Worm (Caenorhabditis elegans): ENCODE data around the gene scvp-1.

Gene scvp-1

DNA sequence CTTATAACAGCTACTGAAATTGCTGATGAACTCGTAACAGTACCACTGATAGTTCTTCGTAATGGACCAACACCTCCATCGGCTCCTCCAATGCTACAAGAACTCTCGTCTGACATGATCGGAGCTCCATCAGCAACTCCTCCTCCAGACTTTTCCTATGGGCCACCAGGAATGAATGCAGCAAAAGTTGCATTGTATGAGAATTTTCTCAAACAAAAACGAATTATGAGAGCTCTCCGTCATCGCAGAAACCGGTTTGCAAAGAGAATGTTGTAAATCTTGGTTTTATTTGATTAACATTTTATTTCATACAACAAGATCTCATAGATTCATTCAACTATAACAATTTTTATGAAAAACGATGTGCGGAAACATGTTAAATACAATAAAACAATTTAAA, 43.5 kb downstream of the scvp-1 start:
- TF ChIP-seq pes-1 (GFP tag; IDR thresholded peaks at IDR 0.05) (no peak), aly-1 (tag; optimal IDR thresholded peaks at IDR 0.05) (no peak), tbx-37 (GFP tag; conservative IDR thresholded peaks at IDR 0.05) (no peak), tbx-11 (GFP tag; IDR thresholded peaks at IDR 0.05) (no peak), sea-1 (GFP tag; conservative IDR thresholded peaks at IDR 0.05) (no peak), B0310.2 (tag; optimal IDR thresholded peaks at IDR 0.05) (no peak), hmg-4 (GFP tag; optimal IDR thresholded peaks at IDR 0.05) (no peak), flt-1 (GFP tag; IDR thresholded peaks at IDR 0.05) (no peak), scrt-1 (GFP tag; IDR thresholded peaks at IDR 0.05) (no peak), hnd-1 (tag; optimal IDR thresholded peaks at IDR 0.05) (no peak), ets-7 (tag; optimal IDR thresholded peaks at IDR 0.05) (no peak), ceh-13 (GFP tag; optimal IDR thresholded peaks at IDR 0.05) (no peak), ceh-36 (tag; optimal IDR thresholded peaks at IDR 0.05) (no peak), F13C5.2 (tag; optimal IDR thresholded peaks at IDR 0.05) (no peak), ama-1 (optimal IDR thresholded peaks at IDR 0.05) (no peak)

DNA sequence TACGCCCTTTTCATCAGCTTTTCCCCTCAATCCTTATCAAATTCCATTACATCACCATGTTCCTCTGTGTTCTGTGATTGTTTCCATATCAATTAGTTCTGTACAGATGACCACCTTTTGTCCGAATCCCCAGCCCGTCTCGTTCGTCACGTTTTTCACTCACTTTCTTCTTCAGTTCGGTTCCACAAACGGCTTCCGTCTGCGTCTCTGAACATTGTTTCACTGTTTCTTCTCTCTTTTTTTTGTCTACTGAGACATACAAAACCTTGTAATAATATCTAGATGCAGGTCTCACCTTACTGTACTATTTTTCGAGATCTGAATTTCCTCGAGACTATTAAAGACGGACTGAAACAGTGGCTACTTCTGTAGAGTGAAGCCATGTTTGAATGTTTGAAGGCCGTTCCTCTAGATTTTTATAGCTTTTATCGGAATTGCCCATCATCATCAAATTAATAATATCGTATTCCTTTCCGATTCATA, 44.6 kb downstream of the scvp-1 start, which contains the start of gene F32D8.3:
Gene F32D8.3, plus strand, starts transcription at position 433 of the 483 bp plus-strand sequence.
- no peak for TF ChIP-seq hnd-1 (tag; optimal IDR thresholded peaks at IDR 0.05)
- TF ChIP-seq ama-1 (optimal IDR thresholded peaks at IDR 0.05) = no peak

DNA sequence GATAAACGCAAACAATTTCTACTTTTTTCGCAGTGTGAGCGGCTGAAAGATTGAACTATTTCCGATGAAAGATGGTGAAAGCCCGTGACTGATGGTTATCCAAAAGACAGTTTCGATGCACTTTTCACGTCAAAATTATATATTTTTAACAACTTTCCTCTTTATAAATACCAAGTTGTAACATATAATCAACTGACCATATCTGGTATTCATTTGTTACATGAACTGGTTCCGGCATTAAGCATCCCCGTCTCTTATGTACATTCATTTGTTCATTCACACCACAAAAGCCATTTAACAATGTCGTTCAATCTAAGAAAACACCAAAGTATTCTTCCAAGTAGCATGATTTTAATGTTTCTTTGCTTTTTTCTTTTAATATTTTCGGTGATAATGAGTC, 47.6 kb downstream of the scvp-1 start, which contains the start of gene F32D8.2:
Gene F32D8.2, plus strand, starts transcription at position 301 of the 400 bp plus-strand sequence.
- TF ChIP-seq tbx-11 (GFP tag; IDR thresholded peaks at IDR 0.05) (no peak), F13C5.2 (tag; optimal IDR thresholded peaks at IDR 0.05) (no peak)

Data from whole organism, early embryonic.